Fruit fly (Drosophila melanogaster): ENCODE data around the gene cin.

The cin gene

DNA sequence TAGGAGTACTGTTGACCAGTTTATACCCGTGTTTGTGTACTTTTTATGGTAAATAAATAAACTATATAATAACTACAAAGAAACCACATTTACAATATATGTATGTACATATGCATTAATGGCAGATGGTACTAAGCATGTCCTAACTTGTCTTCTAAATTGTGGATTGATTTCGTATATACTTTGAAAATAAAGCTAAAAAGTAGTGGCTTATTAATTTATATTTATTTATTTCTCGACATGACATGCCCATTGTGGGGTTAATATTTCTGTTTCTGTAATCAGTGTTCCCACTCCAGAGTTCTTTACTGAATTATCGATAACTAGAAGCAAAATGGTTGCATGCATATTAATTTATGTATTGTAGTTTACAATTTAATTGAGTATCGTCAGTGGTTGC is at the start of gene cin (continued):
- TF ChIP-seq tio (GFP tag; optimal IDR thresholded peaks at IDR 0.05) (peak; percentile 41), ato (GFP tag; IDR thresholded peaks at IDR 0.05; ENCODE audit: partially characterized antibody) (no peak), Kr (GFP tag; optimal IDR thresholded peaks at IDR 0.05) (no peak), CG9817 (tag; optimal IDR thresholded peaks at IDR 0.05) (no peak), GATAe (GFP tag; conservative IDR thresholded peaks at IDR 0.05) (no peak), CG12942 (GFP tag; optimal IDR thresholded peaks at IDR 0.05) (no peak), danr (GFP tag; IDR thresholded peaks at IDR 0.05) (no peak), Spps (tag; optimal IDR thresholded peaks at IDR 0.05) (peak; percentile 13), CG33213 (GFP tag; optimal IDR thresholded peaks at IDR 0.05) (no peak), emc (GFP tag; optimal IDR thresholded peaks at IDR 0.05) (no peak), bigmax (GFP tag; optimal IDR thresholded peaks at IDR 0.05) (no peak), B-H2 (GFP tag; optimal IDR thresholded peaks at IDR 0.05) (peak; percentile 3), CG31365 (tag; optimal IDR thresholded peaks at IDR 0.05) (no peak), CG34224 (GFP tag; IDR thresholded peaks at IDR 0.05; ENCODE audit: partially characterized antibody) (no peak), org-1 (GFP tag; optimal IDR thresholded peaks at IDR 0.05) (no peak), CG10462 (GFP tag; optimal IDR thresholded peaks at IDR 0.05) (no peak), Atf3 (GFP tag; optimal IDR thresholded peaks at IDR 0.05) (no peak), CG7786 (GFP tag; optimal IDR thresholded peaks at IDR 0.05) (no peak), Taf1 (GFP tag; IDR thresholded peaks at IDR 0.05) (no peak), CG8359 (GFP tag; optimal IDR thresholded peaks at IDR 0.05; ENCODE audit: borderline replicate concordance) (no peak), chif (GFP tag; optimal IDR thresholded peaks at IDR 0.05) (no peak), Pdp1 (GFP tag; optimal IDR thresholded peaks at IDR 0.05) (peak in 1 of 2 experiments; percentile 32), CG6254 (GFP tag; optimal IDR thresholded peaks at IDR 0.05) (no peak), corto (GFP tag; optimal IDR thresholded peaks at IDR 0.05) (no peak), crc (GFP tag; optimal IDR thresholded peaks at IDR 0.05) (no peak), CG2116 (GFP tag; optimal IDR thresholded peaks at IDR 0.05) (peak; percentile 85), CG2712 (tag; optimal IDR thresholded peaks at IDR 0.05) (peak; percentile 60), salm (tag; optimal IDR thresholded peaks at IDR 0.05) (no peak), Mrtf (GFP tag; IDR thresholded peaks at IDR 0.05) (no peak), CG17802 (tag; optimal IDR thresholded peaks at IDR 0.05) (no peak), sug (tag; optimal IDR thresholded peaks at IDR 0.05) (peak; percentile 16), CG10431 (GFP tag; optimal IDR thresholded peaks at IDR 0.05) (no peak), otp (GFP tag; IDR thresholded peaks at IDR 0.05) (no peak), CG13775 (GFP tag; optimal IDR thresholded peaks at IDR 0.05) (peak; percentile 39), Hr3 (GFP tag; optimal IDR thresholded peaks at IDR 0.05) (peak; percentile 7), row (GFP tag; IDR thresholded peaks at IDR 0.05) (peak; percentile 69), HHEX (GFP tag; optimal IDR thresholded peaks at IDR 0.05) (no peak), tup (GFP tag; optimal IDR thresholded peaks at IDR 0.05) (no peak), ranshi (GFP tag; IDR thresholded peaks at IDR 0.05) (peak; percentile 34; the same call in 1 of the 2 replicates), pzg (GFP tag; optimal IDR thresholded peaks at IDR 0.05) (peak; percentile 7), Nf-YC (tag; optimal IDR thresholded peaks at IDR 0.05) (no peak), CG17361 (GFP tag; IDR thresholded peaks at IDR 0.05) (peak; percentile 62), disco-r (GFP tag; optimal IDR thresholded peaks at IDR 0.05) (no peak), sim (GFP tag; IDR thresholded peaks at IDR 0.05) (no peak), CG4730 (GFP tag; IDR thresholded peaks at IDR 0.05) (no peak), slp2 (GFP tag; optimal IDR thresholded peaks at IDR 0.05) (no peak), zf30C (GFP tag; optimal IDR thresholded peaks at IDR 0.05) (no peak), stc (GFP tag; IDR thresholded peaks at IDR 0.05) (no peak), Ssrp (tag; optimal IDR thresholded peaks at IDR 0.05) (peak; percentile 29), CG11456 (GFP tag; IDR thresholded peaks at IDR 0.05) (no peak), CG3838 (GFP tag; optimal IDR thresholded peaks at IDR 0.05) (no peak), CG2129 (GFP tag; IDR thresholded peaks at IDR 0.05; ENCODE audit: partially characterized antibody) (no peak)
